Worm (Caenorhabditis elegans) whole organism, late embryonic: Measurements from ENCODE around the gene VM106R.1.

Source experiments
- C38D4.7 ChIP-seq: fragments of 200-800 bp; sonication (Bioruptor generic); optimal IDR thresholded peaks from 2 replicates; lab custom pipeline; 2018; ENCODE audit warnings: mild to moderate bottlenecking, missing genetic modification characterization, moderate library complexity, missing compliant biosample characterization
- F13H6.1 ChIP-seq: sonication (generic microtip); optimal IDR thresholded peaks from 2 replicates; lab custom pipeline; 2016; ENCODE audit warnings: missing genetic modification characterization, missing compliant biosample characterization
- ahr-1 ChIP-seq: sonication (generic microtip); optimal IDR thresholded peaks from 2 replicates; lab custom pipeline; 2016; ENCODE audit warnings: missing genetic modification characterization, missing compliant biosample characterization
- ceh-14 ChIP-seq: sonication (generic microtip); optimal IDR thresholded peaks from 2 replicates; lab custom pipeline; 2016; ENCODE audit warnings: missing genotype, missing genetic modification characterization, missing compliant biosample characterization
- ceh-18 ChIP-seq: sonication (generic microtip); optimal IDR thresholded peaks from 2 replicates; lab custom pipeline; 2016; ENCODE audit warnings: missing genetic modification characterization, missing compliant biosample characterization
- ceh-2 ChIP-seq: sonication (generic microtip); optimal IDR thresholded peaks from 2 replicates; lab custom pipeline; 2016; ENCODE audit warnings: missing genotype, missing genetic modification characterization, missing compliant biosample characterization
- ceh-22 ChIP-seq: sonication (generic microtip); optimal IDR thresholded peaks from 2 replicates; lab custom pipeline; 2017; ENCODE audit warnings: missing biosample characterization, missing genetic modification characterization
- ceh-34 ChIP-seq: sonication (generic microtip); optimal IDR thresholded peaks from 2 replicates; lab custom pipeline; 2016; ENCODE audit warnings: mild to moderate bottlenecking, missing genetic modification characterization, missing compliant biosample characterization
- ceh-45 ChIP-seq: fragments of 200-800 bp; sonication (Bioruptor generic); IDR thresholded peaks from 2 replicates; pipeline ENCODE4 v1.3.6; 2022; ENCODE audit warnings: missing genetic modification reagents, missing genetic modification characterization, missing compliant biosample characterization
- ceh-48 ChIP-seq: sonication (generic microtip); optimal IDR thresholded peaks from 2 replicates; lab custom pipeline; 2016; ENCODE audit warnings: missing genetic modification characterization, inconsistent platforms, missing compliant biosample characterization
- ceh-6 ChIP-seq: fragments of 200-800 bp; sonication (Bioruptor generic); optimal IDR thresholded peaks from 2 replicates; lab custom pipeline; 2018; ENCODE audit warnings: mild to moderate bottlenecking, missing genetic modification characterization, missing compliant biosample characterization
- ceh-9 ChIP-seq: sonication (generic microtip); optimal IDR thresholded peaks from 2 replicates; lab custom pipeline; 2016; ENCODE audit warnings: mild to moderate bottlenecking, missing genetic modification characterization, inconsistent platforms, missing compliant biosample characterization
- che-1 ChIP-seq: sonication (generic microtip); optimal IDR thresholded peaks from 2 replicates; lab custom pipeline; 2016; ENCODE audit warnings: mild to moderate bottlenecking, missing genetic modification characterization, missing compliant biosample characterization
- dmd-4 ChIP-seq: sonication (generic microtip); optimal IDR thresholded peaks from 2 replicates; lab custom pipeline; 2016; ENCODE audit warnings: borderline replicate concordance, missing genetic modification characterization, missing compliant biosample characterization
- dve-1 ChIP-seq: sonication (generic microtip); optimal IDR thresholded peaks from 2 replicates; lab custom pipeline; 2017; ENCODE audit warnings: antibody characterized with exemption, mild to moderate bottlenecking, missing genetic modification characterization, missing compliant biosample characterization
- elt-2 ChIP-seq: sonication (generic microtip); optimal IDR thresholded peaks from 2 replicates; lab custom pipeline; 2016; ENCODE audit warnings: missing genetic modification reagents, missing genetic modification characterization, missing compliant biosample characterization
- elt-4 ChIP-seq: sonication (generic microtip); optimal IDR thresholded peaks from 2 replicates; lab custom pipeline; 2016; ENCODE audit warnings: missing genetic modification characterization, missing compliant biosample characterization
- ets-4 ChIP-seq: sonication (generic microtip); optimal IDR thresholded peaks from 2 replicates; lab custom pipeline; 2016; ENCODE audit warnings: missing genetic modification characterization, missing compliant biosample characterization
- eyg-1 ChIP-seq: sonication (generic microtip); optimal IDR thresholded peaks from 2 replicates; lab custom pipeline; 2016; ENCODE audit warnings: missing genotype, missing genetic modification characterization, missing compliant biosample characterization
- fax-1 ChIP-seq: sonication (generic microtip); optimal IDR thresholded peaks from 2 replicates; lab custom pipeline; 2016; ENCODE audit warnings: missing genotype, missing genetic modification characterization, missing compliant biosample characterization
- fkh-10 ChIP-seq: fragments of 150-350 bp; optimal IDR thresholded peaks from 2 replicates; lab custom pipeline; 2014; ENCODE audit warnings: missing biosample characterization, missing genetic modification reagents, missing genetic modification characterization
- fkh-6 ChIP-seq: sonication (generic microtip); optimal IDR thresholded peaks from 2 replicates; lab custom pipeline; 2016; ENCODE audit warnings: missing genetic modification characterization, missing compliant biosample characterization
- gmeb-2 ChIP-seq: sonication (generic microtip); optimal IDR thresholded peaks from 2 replicates; lab custom pipeline; 2016; ENCODE audit warnings: missing genetic modification characterization, inconsistent platforms, missing compliant biosample characterization
- hlh-13 ChIP-seq: fragments of 200-800 bp; sonication (Bioruptor generic); optimal IDR thresholded peaks from 2 replicates; lab custom pipeline; 2018; ENCODE audit warnings: mild to moderate bottlenecking, missing genetic modification characterization, missing compliant biosample characterization
- hlh-15 ChIP-seq: sonication (generic microtip); optimal IDR thresholded peaks from 2 replicates; lab custom pipeline; 2016; ENCODE audit warnings: missing genetic modification characterization, missing compliant biosample characterization
- hlh-6 ChIP-seq: sonication (generic microtip); optimal IDR thresholded peaks from 2 replicates; lab custom pipeline; 2016; ENCODE audit warnings: missing genotype, missing genetic modification characterization, missing compliant biosample characterization
- mec-3 ChIP-seq: sonication (generic microtip); optimal IDR thresholded peaks from 2 replicates; lab custom pipeline; 2016; ENCODE audit warnings: borderline replicate concordance, missing genetic modification characterization, missing compliant biosample characterization
- nfya-1 ChIP-seq: sonication (generic microtip); optimal IDR thresholded peaks from 2 replicates; lab custom pipeline; 2017; ENCODE audit warnings: missing genetic modification characterization, mild to moderate bottlenecking, missing compliant biosample characterization, antibody characterized with exemption, moderate library complexity
- nhr-11 ChIP-seq: fragments of 150-350 bp; optimal IDR thresholded peaks from 2 replicates; lab custom pipeline; 2014; ENCODE audit warnings: missing biosample characterization, missing genetic modification characterization
- nhr-232 ChIP-seq: sonication (generic microtip); optimal IDR thresholded peaks from 2 replicates; lab custom pipeline; 2016; ENCODE audit warnings: missing genetic modification characterization, missing compliant biosample characterization
- npax-4 ChIP-seq: sonication (generic microtip); optimal IDR thresholded peaks from 2 replicates; lab custom pipeline; 2016; ENCODE audit warnings: missing genetic modification characterization, missing compliant biosample characterization
- pag-3 ChIP-seq: sonication (generic microtip); optimal IDR thresholded peaks from 2 replicates; lab custom pipeline; 2016; ENCODE audit warnings: missing compliant biosample characterization, missing genetic modification characterization, borderline replicate concordance
- pat-9 ChIP-seq: fragments of 200-800 bp; sonication (Bioruptor generic); optimal IDR thresholded peaks from 2 replicates; lab custom pipeline; 2018; ENCODE audit warnings: mild to moderate bottlenecking, missing genetic modification characterization, moderate library complexity, missing compliant biosample characterization
- pax-1 ChIP-seq: fragments of 150-350 bp; optimal IDR thresholded peaks from 2 replicates; lab custom pipeline; 2014; ENCODE audit warnings: missing biosample characterization, missing genetic modification characterization
- pha-2 ChIP-seq: sonication (generic microtip); optimal IDR thresholded peaks from 2 replicates; lab custom pipeline; 2017; ENCODE audit warnings: mild to moderate bottlenecking, missing genetic modification characterization, missing compliant biosample characterization
- pha-4 ChIP-seq: fragments of 150-350 bp; optimal IDR thresholded peaks from 2 replicates; lab custom pipeline; 2018; ENCODE audit warnings: missing biosample characterization, missing genetic modification reagents, missing genetic modification characterization
- pros-1 ChIP-seq: fragments of 150-350 bp; optimal IDR thresholded peaks from 2 replicates; lab custom pipeline; 2014; ENCODE audit warnings: missing biosample characterization, missing genetic modification reagents, missing genetic modification characterization
- ref-2 ChIP-seq: sonication (generic microtip); optimal IDR thresholded peaks from 2 replicates; lab custom pipeline; 2016; ENCODE audit warnings: missing genetic modification characterization, missing compliant biosample characterization
- rnt-1 ChIP-seq: sonication (generic microtip); optimal IDR thresholded peaks from 2 replicates; lab custom pipeline; 2016; ENCODE audit warnings: missing genetic modification characterization, missing compliant biosample characterization
- sdc-2 ChIP-seq: sonication (generic microtip); optimal IDR thresholded peaks from 2 replicates; lab custom pipeline; 2016; ENCODE audit warnings: missing genotype, missing genetic modification characterization, missing compliant biosample characterization
- sox-2 ChIP-seq: fragments of 200-800 bp; sonication (Bioruptor generic); IDR thresholded peaks from 2 replicates; pipeline ENCODE4 v1.3.6; 2022; ENCODE audit warnings: missing genetic modification reagents, missing genetic modification characterization, missing compliant biosample characterization
- sox-4 ChIP-seq: sonication (generic microtip); optimal IDR thresholded peaks from 2 replicates; lab custom pipeline; 2017; ENCODE audit warnings: mild to moderate bottlenecking, missing genetic modification characterization, inconsistent platforms, missing compliant biosample characterization
- unc-3 ChIP-seq, 2 experiments: fragments of 200-800 bp in 1 of 2; sonication (Bioruptor generic) in 1 of 2; sonication (generic microtip) in 1 of 2; conservative IDR thresholded peaks in 1 of 2; optimal IDR thresholded peaks in 1 of 2; 2 replicates each; pipeline versions ENCODE4 v1.3.6 to Lab custom; 2016 to 2022; ENCODE audit warnings: missing compliant biosample characterization in 2 of 2, missing genetic modification characterization in 2 of 2, missing genetic modification reagents in 1 of 2
- unc-42 ChIP-seq: sonication (generic microtip); optimal IDR thresholded peaks from 2 replicates; lab custom pipeline; 2016; ENCODE audit warnings: missing genotype, missing genetic modification characterization, missing compliant biosample characterization
- unc-55 ChIP-seq: sonication (generic microtip); optimal IDR thresholded peaks from 2 replicates; lab custom pipeline; 2017; ENCODE audit warnings: missing biosample characterization, missing genetic modification reagents, missing genetic modification characterization
- unc-86 ChIP-seq: sonication (generic microtip); optimal IDR thresholded peaks from 2 replicates; lab custom pipeline; 2016; ENCODE audit warnings: missing genetic modification characterization, missing compliant biosample characterization
- zip-5 ChIP-seq: sonication (generic microtip); optimal IDR thresholded peaks from 2 replicates; lab custom pipeline; 2016; ENCODE audit warnings: missing genetic modification characterization, missing compliant biosample characterization
- ztf-16 ChIP-seq: sonication (generic microtip); optimal IDR thresholded peaks from 2 replicates; lab custom pipeline; 2017; ENCODE audit warnings: missing genetic modification characterization, missing compliant biosample characterization

VM106R.1 gene

DNA sequence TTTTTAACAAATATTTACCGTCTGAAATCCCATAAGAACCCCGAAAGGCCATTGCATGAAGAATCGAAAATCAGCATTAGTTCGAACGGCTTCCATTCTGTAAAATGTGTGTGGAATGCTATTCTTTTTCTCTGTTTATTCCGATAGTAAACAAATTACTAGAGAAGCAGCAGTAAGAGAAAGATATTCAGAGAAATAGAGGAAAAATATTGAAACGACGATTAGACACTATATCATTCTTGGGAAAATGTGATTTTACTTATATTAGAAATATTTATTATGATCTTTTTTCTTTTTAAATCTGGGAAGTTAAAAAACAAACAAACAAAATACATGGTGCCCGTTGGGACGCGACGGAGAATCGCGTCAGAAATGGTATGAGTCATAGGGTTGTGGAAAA, 14.5 kb upstream of the VM106R.1 start, which contains the start of gene M106.8:
Gene M106.8, minus strand, starts transcription at position 101 of the 400 bp plus-strand sequence.
- no peak for TF ChIP-seq pag-3 (tag; lab: Kevin White, UChicago)
- TF ChIP-seq pha-4 (tag; lab: Kevin White, UChicago): no peak
- TF ChIP-seq pax-1 (tag; lab: Kevin White, UChicago): no peak
- TF ChIP-seq elt-4: no peak
- no peak for TF ChIP-seq hlh-6 (tag; lab: Kevin White, UChicago)
- no peak for TF ChIP-seq hlh-13 (GFP tag; lab: Kevin White, UChicago)
- TF ChIP-seq eyg-1 (tag; lab: Kevin White, UChicago): no peak
- TF ChIP-seq che-1: no peak
- no peak for TF ChIP-seq pros-1 (tag; lab: Kevin White, UChicago)
- TF ChIP-seq pat-9: no peak
- no peak for TF ChIP-seq mec-3 (tag; lab: Kevin White, UChicago)
- TF ChIP-seq sox-2 (GFP tag; lab: Robert Waterston, UW): no peak
- TF ChIP-seq ceh-2: no peak
- no peak for TF ChIP-seq elt-2 (tag; lab: Kevin White, UChicago)
- no peak for TF ChIP-seq fax-1 (tag; lab: Kevin White, UChicago)
- TF ChIP-seq sdc-2 (tag; lab: Kevin White, UChicago): no peak
- no peak for TF ChIP-seq ceh-9 (tag; lab: Kevin White, UChicago)
- TF ChIP-seq npax-4 (tag; lab: Kevin White, UChicago): no peak
- no peak for TF ChIP-seq ets-4 (tag; lab: Kevin White, UChicago)
- no peak for TF ChIP-seq ahr-1 (tag; lab: Kevin White, UChicago)

DNA sequence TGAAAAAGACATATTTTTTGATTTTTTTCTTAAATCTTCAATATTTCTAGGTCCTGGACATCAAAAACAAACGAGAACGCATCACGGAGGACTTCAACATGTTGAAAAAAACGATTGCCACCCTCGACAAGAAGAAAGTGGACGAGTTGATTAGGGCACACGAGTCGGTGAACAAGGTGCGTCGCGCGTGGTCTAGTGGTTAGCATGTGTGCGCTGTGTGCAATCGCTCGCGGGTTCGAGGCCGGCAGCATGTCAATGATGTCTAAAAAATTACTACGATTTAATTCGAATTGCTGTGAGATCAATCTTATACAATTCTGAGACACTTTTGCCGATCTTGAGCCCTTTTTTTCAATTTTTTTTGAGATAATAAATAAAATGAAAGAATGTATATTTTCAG, 11.1 kb upstream of the VM106R.1 start:
- peak; percentile 67; the same call in 1 of the 2 replicates for TF ChIP-seq ceh-45 (GFP tag; lab: Robert Waterston, UW)
- peak; percentile 85 for TF ChIP-seq ceh-18 (tag; lab: Kevin White, UChicago)
- peak; percentile 88 for TF ChIP-seq gmeb-2 (tag; lab: Kevin White, UChicago)
- TF ChIP-seq nfya-1 (tag; lab: Kevin White, UChicago): peak; percentile 74
- TF ChIP-seq hlh-13 (GFP tag; lab: Kevin White, UChicago): peak; percentile 89
- peak; percentile 94 for TF ChIP-seq elt-2 (tag; lab: Kevin White, UChicago)
- peak; percentile 91 for TF ChIP-seq ceh-6 (GFP tag; lab: Kevin White, UChicago)
- TF ChIP-seq ceh-48 (tag; lab: Kevin White, UChicago): peak; percentile 78
- peak; percentile 55 for TF ChIP-seq mec-3 (tag; lab: Kevin White, UChicago)
- peak; percentile 59 for TF ChIP-seq dmd-4
- TF ChIP-seq ref-2 (tag; lab: Kevin White, UChicago): peak; percentile 75
- peak; percentile 91 for TF ChIP-seq che-1
- TF ChIP-seq hlh-6 (tag; lab: Kevin White, UChicago): peak; percentile 88
- peak; percentile 76 for TF ChIP-seq ceh-2
- TF ChIP-seq fkh-10 (GFP tag; lab: Kevin White, UChicago): no peak
- TF ChIP-seq sdc-2 (tag; lab: Kevin White, UChicago): peak; percentile 82
- peak; percentile 58 for TF ChIP-seq rnt-1 (tag; lab: Kevin White, UChicago)
- TF ChIP-seq npax-4 (tag; lab: Kevin White, UChicago): peak; percentile 82
- peak; percentile 35 for TF ChIP-seq ceh-22 (tag; lab: Kevin White, UChicago)
- peak; percentile 88 for TF ChIP-seq sox-4
- no peak for TF ChIP-seq pha-4 (tag; lab: Kevin White, UChicago)
- peak; percentile 54 for TF ChIP-seq F13H6.1 (tag; lab: Kevin White, UChicago)
- peak; percentile 36 for TF ChIP-seq unc-42 (tag; lab: Kevin White, UChicago)
- peak; percentile 71 for TF ChIP-seq hlh-15 (tag; lab: Kevin White, UChicago)
- peak; percentile 91 for TF ChIP-seq ztf-16 (tag; lab: Kevin White, UChicago)
- TF ChIP-seq unc-86 (tag; lab: Kevin White, UChicago): peak; percentile 91
- TF ChIP-seq zip-5 (tag; lab: Kevin White, UChicago): peak; percentile 65
- TF ChIP-seq pha-2 (tag; lab: Kevin White, UChicago): peak; percentile 88
- TF ChIP-seq C38D4.7: peak; percentile 83
- TF ChIP-seq ets-4 (tag; lab: Kevin White, UChicago): no peak
- peak; percentile 87 for TF ChIP-seq nhr-232 (tag; lab: Kevin White, UChicago)
- TF ChIP-seq sox-2 (GFP tag; lab: Robert Waterston, UW): peak; percentile 82
- TF ChIP-seq dve-1 (tag; lab: Kevin White, UChicago): peak; percentile 77
- peak; percentile 84 for TF ChIP-seq fkh-6
- TF ChIP-seq ceh-34 (tag; lab: Kevin White, UChicago): peak; percentile 87
- TF ChIP-seq unc-55: no peak
- TF ChIP-seq fax-1 (tag; lab: Kevin White, UChicago): peak; percentile 73
- peak; percentile 77 for TF ChIP-seq unc-3 (GFP tag; conservative IDR thresholded peaks at IDR 0.05; lab: Robert Waterston, UW)
- peak; percentile 84 for TF ChIP-seq unc-3 (tag; optimal IDR thresholded peaks at IDR 0.05; lab: Kevin White, UChicago)
- no peak for TF ChIP-seq pax-1 (tag; lab: Kevin White, UChicago)
- peak; percentile 93 for TF ChIP-seq eyg-1 (tag; lab: Kevin White, UChicago)
- peak; percentile 58 for TF ChIP-seq ceh-14 (tag; lab: Kevin White, UChicago)
- no peak for TF ChIP-seq nhr-11 (tag; lab: Kevin White, UChicago)
